Worm (Caenorhabditis elegans): ENCODE measurements around the gene R05D3.8.

- TF ChIP-seq cebp-1 (GFP tag; IDR thresholded peaks at IDR 0.05), result no peak
- no peak for TF ChIP-seq cebp-1 (tag; optimal IDR thresholded peaks at IDR 0.05)
- no peak for TF ChIP-seq him-1 (tag; optimal IDR thresholded peaks at IDR 0.05)
- TF ChIP-seq ama-1 (optimal IDR thresholded peaks at IDR 0.05), result no peak
- TF ChIP-seq ama-1 (GFP tag; optimal IDR thresholded peaks at IDR 0.05), result no peak
- TF ChIP-seq ets-4 (GFP tag; optimal IDR thresholded peaks at IDR 0.05), result no peak
- no peak for TF ChIP-seq hrde-1 (tag; optimal IDR thresholded peaks at IDR 0.05; ENCODE audit: borderline replicate concordance)
- no peak for TF ChIP-seq Y67H2A.10 (GFP tag; conservative IDR thresholded peaks at IDR 0.05)
- TF ChIP-seq gei-17 (GFP tag; optimal IDR thresholded peaks at IDR 0.05), result no peak
- TF ChIP-seq nhr-27 (tag; optimal IDR thresholded peaks at IDR 0.05), result no peak
- no peak for TF ChIP-seq pha-4 (tag; optimal IDR thresholded peaks at IDR 0.05)
- no peak for TF ChIP-seq F23B12.7 (tag; optimal IDR thresholded peaks at IDR 0.05; ENCODE audit: insufficient read depth)
Observed at ce11 chrIII:8321225-8321624, 36.9 kb downstream of the R05D3.8 start.

All from whole organism, young adult.